Worm (Caenorhabditis elegans) whole organism, L2 larva: Measurements from ENCODE around the gene aakb-2.

Source experiments
- aly-2 ChIP-seq: fragments of 150-350 bp; optimal IDR thresholded peaks from 2 replicates; lab custom pipeline; 2014; ENCODE audit warnings: missing biosample characterization, missing genetic modification characterization
- elt-1 ChIP-seq: fragments of 150-350 bp; optimal IDR thresholded peaks from 2 replicates; lab custom pipeline; 2014; ENCODE audit warnings: missing biosample characterization, missing genetic modification characterization
- mab-5 ChIP-seq: fragments of 150-350 bp; optimal IDR thresholded peaks from 2 replicates; lab custom pipeline; 2014; ENCODE audit warnings: missing biosample characterization, missing genetic modification characterization
- nhr-23 ChIP-seq: fragments of 150-350 bp; optimal IDR thresholded peaks from 2 replicates; lab custom pipeline; 2014; ENCODE audit warnings: missing biosample characterization, missing genetic modification reagents, missing genetic modification characterization
- nhr-6 ChIP-seq: fragments of 150-350 bp; optimal IDR thresholded peaks from 2 replicates; lab custom pipeline; 2014; ENCODE audit warnings: missing biosample characterization, missing genetic modification characterization
- sma-9 ChIP-seq, 2 experiments: fragments of 150-350 bp in 1 of 2; sonication (generic microtip) in 1 of 2; optimal IDR thresholded peaks; 2 replicates each; lab custom pipeline; 2014 to 2016; ENCODE audit warnings: missing genetic modification characterization in 2 of 2, mild to moderate bottlenecking in 1 of 2, missing biosample characterization in 1 of 2, missing compliant biosample characterization in 1 of 2, missing genetic modification reagents in 1 of 2, moderate library complexity in 1 of 2
- unc-39 ChIP-seq: fragments of 150-350 bp; optimal IDR thresholded peaks from 2 replicates; lab custom pipeline; 2014; ENCODE audit warnings: missing biosample characterization, missing genetic modification characterization
- unc-62 ChIP-seq: fragments of 150-350 bp; optimal IDR thresholded peaks from 2 replicates; lab custom pipeline; 2014; ENCODE audit warnings: missing biosample characterization, missing genetic modification reagents, missing genetic modification characterization
- ztf-11 ChIP-seq: sonication (generic microtip); optimal IDR thresholded peaks from 2 replicates; lab custom pipeline; 2017; ENCODE audit warnings: missing biosample characterization, missing genetic modification characterization
- ztf-4 ChIP-seq: fragments of 150-350 bp; optimal IDR thresholded peaks from 2 replicates; lab custom pipeline; 2014; ENCODE audit warnings: missing biosample characterization, missing genetic modification characterization

DNA sequence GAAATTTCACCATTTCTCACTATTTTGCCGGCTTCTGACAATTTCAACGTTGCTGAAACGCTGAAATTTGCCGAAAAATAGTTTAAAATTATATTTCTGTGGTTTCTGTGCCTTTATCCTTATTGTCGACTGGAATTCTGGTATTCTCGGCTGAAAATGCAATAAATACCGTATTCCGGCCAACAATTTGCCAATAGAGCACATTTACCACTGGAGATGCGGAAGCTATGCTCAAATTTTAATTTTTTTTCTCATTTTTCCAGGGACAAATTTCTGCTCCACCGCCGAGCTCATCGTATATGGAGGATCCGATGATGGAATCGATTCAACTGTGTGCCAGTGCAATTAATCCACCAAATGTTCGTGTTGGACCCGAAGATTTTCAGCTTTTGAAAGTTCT lies 9.6 kb downstream of the aakb-2 start:
- TF ChIP-seq sma-9 (GFP tag; optimal IDR thresholded peaks at IDR 0.05; lab: Kevin White, UChicago) (no peak), sma-9 (tag; optimal IDR thresholded peaks at IDR 0.05; lab: Kevin White, UChicago) (no peak), aly-2 (tag; lab: Kevin White, UChicago) (no peak), mab-5 (tag; lab: Kevin White, UChicago) (no peak), ztf-11 (no peak), elt-1 (tag; lab: Kevin White, UChicago) (no peak), ztf-4 (tag; lab: Kevin White, UChicago) (no peak), unc-62 (no peak), nhr-6 (tag; lab: Kevin White, UChicago) (no peak), nhr-23 (tag; lab: Kevin White, UChicago) (no peak), unc-39 (no peak)
